Fruit fly (Drosophila melanogaster): ENCODE results near the gene ssp2.

Gene ssp2

dm6 chr3L:13938470-13939150, 26.4 kb upstream of the ssp2 start (continued):
- no peak for TF ChIP-seq abd-A (tag; optimal IDR thresholded peaks at IDR 0.05)
- TF ChIP-seq gcm (GFP tag; optimal IDR thresholded peaks at IDR 0.05), result peak; percentile 69
- TF ChIP-seq Bteb2 (GFP tag; optimal IDR thresholded peaks at IDR 0.05), result peak; percentile 91
- no peak; the same call in 1 of the 2 replicates for TF ChIP-seq GATAe (GFP tag; conservative IDR thresholded peaks at IDR 0.05)
- peak; percentile 92 for TF ChIP-seq HLH54F (GFP tag; optimal IDR thresholded peaks at IDR 0.05)
- TF ChIP-seq CG2875 (GFP tag; optimal IDR thresholded peaks at IDR 0.05), result peak; percentile 75
- TF ChIP-seq CG8388 (GFP tag; optimal IDR thresholded peaks at IDR 0.05), result peak; percentile 73
- no peak for TF ChIP-seq sna (GFP tag; IDR thresholded peaks at IDR 0.05; ENCODE audit: partially characterized antibody)
- TF ChIP-seq CG8478 (optimal IDR thresholded peaks at IDR 0.05), result no peak
- peak; percentile 85 for TF ChIP-seq repo (GFP tag; optimal IDR thresholded peaks at IDR 0.05)
- peak; percentile 29 for TF ChIP-seq CG1603 (tag; optimal IDR thresholded peaks at IDR 0.05)
- TF ChIP-seq CG11398 (GFP tag; optimal IDR thresholded peaks at IDR 0.05), result peak; percentile 86
- TF ChIP-seq B-H2 (GFP tag; optimal IDR thresholded peaks at IDR 0.05), result peak; percentile 41
- no peak for TF ChIP-seq Adf1 (GFP tag; IDR thresholded peaks at IDR 0.05)
- TF ChIP-seq CG10979 (tag; optimal IDR thresholded peaks at IDR 0.05), result peak; percentile 93
- peak; percentile 91 for TF ChIP-seq Atf-2 (GFP tag; optimal IDR thresholded peaks at IDR 0.05)
- peak; percentile 80 for TF ChIP-seq Chrac-16 (GFP tag; optimal IDR thresholded peaks at IDR 0.05)
- no peak for TF ChIP-seq CG7271 (tag; optimal IDR thresholded peaks at IDR 0.05)
- TF ChIP-seq jing (GFP tag; optimal IDR thresholded peaks at IDR 0.05), result peak; percentile 66
- peak; percentile 92 for TF ChIP-seq CG11723 (GFP tag; optimal IDR thresholded peaks at IDR 0.05)
- TF ChIP-seq CG2678 (tag; optimal IDR thresholded peaks at IDR 0.05), result peak; percentile 97
- peak; percentile 40 for TF ChIP-seq CTCF (GFP tag; optimal IDR thresholded peaks at IDR 0.05)
- peak; percentile 89 to 90 for TF ChIP-seq chif (GFP tag; optimal IDR thresholded peaks at IDR 0.05)
- TF ChIP-seq hth (optimal IDR thresholded peaks at IDR 0.05), result no peak
- TF ChIP-seq CG9876 (GFP tag; optimal IDR thresholded peaks at IDR 0.05), result peak; percentile 66
- TF ChIP-seq CG2889 (GFP tag; IDR thresholded peaks at IDR 0.05), result 0 out of 3 replicates have a peak, but pooled peaks have one; percentile 35
- peak; percentile 80 for TF ChIP-seq CG4854 (GFP tag; optimal IDR thresholded peaks at IDR 0.05)
- TF ChIP-seq Dfd (GFP tag; optimal IDR thresholded peaks at IDR 0.05), result peak in 1 of 2 experiments; percentile 69
- no peak for TF ChIP-seq gt (GFP tag; IDR thresholded peaks at IDR 0.05)
- 0 out of 3 replicates have a peak, but pooled peaks have one; percentile 5 for TF ChIP-seq Optix (GFP tag; IDR thresholded peaks at IDR 0.05)
- TF ChIP-seq CG7839 (tag; optimal IDR thresholded peaks at IDR 0.05), result peak; percentile 93
- TF ChIP-seq chn (GFP tag; optimal IDR thresholded peaks at IDR 0.05), result peak; percentile 76
- TF ChIP-seq CG4424 (GFP tag; optimal IDR thresholded peaks at IDR 0.05), result peak; percentile 92
- TF ChIP-seq CG17568 (GFP tag; optimal IDR thresholded peaks at IDR 0.05), result peak; percentile 83
- peak; percentile 93 for TF ChIP-seq CG2120 (GFP tag; optimal IDR thresholded peaks at IDR 0.05)
- no peak for TF ChIP-seq aop (GFP tag; IDR thresholded peaks at IDR 0.05)
- no peak for TF ChIP-seq z (GFP tag; IDR thresholded peaks at IDR 0.05)
- peak; percentile 90 for TF ChIP-seq Usf (GFP tag; optimal IDR thresholded peaks at IDR 0.05)
- peak; percentile 72 for TF ChIP-seq CG31224 (GFP tag; IDR thresholded peaks at IDR 0.05)
- TF ChIP-seq Sry-δ (GFP tag; optimal IDR thresholded peaks at IDR 0.05), result peak; percentile 56
- peak; percentile 12 for TF ChIP-seq Sry-β (GFP tag; optimal IDR thresholded peaks at IDR 0.05)
- peak; percentile 58 for TF ChIP-seq esg (GFP tag; conservative IDR thresholded peaks at IDR 0.05)
- no peak for TF ChIP-seq slou (GFP tag; optimal IDR thresholded peaks at IDR 0.05)
- TF ChIP-seq CG7928 (GFP tag; optimal IDR thresholded peaks at IDR 0.05), result peak; percentile 72
- peak; percentile 90 for TF ChIP-seq Xbp1 (GFP tag; optimal IDR thresholded peaks at IDR 0.05)
- TF ChIP-seq klu (GFP tag; IDR thresholded peaks at IDR 0.05), result peak; percentile 74; the same call in 1 of the 2 replicates
- peak; percentile 47 for TF ChIP-seq CG3065 (GFP tag; optimal IDR thresholded peaks at IDR 0.05)
- TF ChIP-seq oc (tag; optimal IDR thresholded peaks at IDR 0.05), result no peak
- peak; percentile 89 for TF ChIP-seq tx (GFP tag; optimal IDR thresholded peaks at IDR 0.05)
- no peak for TF ChIP-seq stwl (tag; optimal IDR thresholded peaks at IDR 0.05)
- TF ChIP-seq CG14710 (tag; optimal IDR thresholded peaks at IDR 0.05), result peak; percentile 88
